Fruit fly (Drosophila melanogaster): ENCODE measurements around the gene CG8519.

DNA sequence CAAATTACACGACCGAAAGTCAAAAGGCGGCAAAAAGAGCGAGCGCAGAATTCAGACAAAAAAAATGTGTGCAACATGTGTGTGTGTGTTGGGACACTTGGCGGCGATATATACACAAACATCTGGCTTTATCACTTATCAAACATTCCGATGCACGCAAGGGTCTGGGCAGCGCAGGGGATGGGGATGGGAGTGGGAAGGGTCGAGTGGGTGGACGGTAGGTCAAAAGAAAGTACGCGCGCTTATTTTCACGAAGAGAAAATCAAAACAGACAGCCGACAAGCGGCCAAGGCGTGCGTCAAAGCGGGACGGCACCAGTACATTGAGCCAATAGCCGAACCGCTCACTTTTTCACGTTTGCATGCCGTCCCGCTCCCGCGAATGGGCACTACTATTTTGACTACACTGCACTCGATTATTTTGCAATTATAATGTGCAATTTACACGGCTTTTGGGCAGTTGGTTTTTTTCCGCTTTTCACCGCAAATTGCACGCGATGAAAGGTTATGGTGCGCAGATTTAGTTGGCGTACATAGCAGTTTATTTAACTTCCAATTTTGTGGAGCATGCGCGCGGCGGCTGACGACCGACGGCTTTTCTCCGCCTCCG, 37.6 kb downstream of the CG8519 start:
- TF ChIP-seq CG8089 (GFP tag; optimal IDR thresholded peaks at IDR 0.05) (no peak), CG30020 (tag; optimal IDR thresholded peaks at IDR 0.05) (no peak), CG1529 (GFP tag; optimal IDR thresholded peaks at IDR 0.05) (no peak), CG12299 (tag; optimal IDR thresholded peaks at IDR 0.05) (no peak), ci (GFP tag; IDR thresholded peaks at IDR 0.05) (peak; percentile 49; the same call in 2 of the 3 replicates), salm (tag; optimal IDR thresholded peaks at IDR 0.05) (no peak), CG1792 (GFP tag; optimal IDR thresholded peaks at IDR 0.05) (no peak), CG8281 (tag; optimal IDR thresholded peaks at IDR 0.05) (no peak), Ravus (GFP tag; IDR thresholded peaks at IDR 0.05) (no peak)

Measured in whole organism, embryonic.